Worm (Caenorhabditis elegans) whole organism, L4 larva: ENCODE data around the gene rap-1.

Experiments used
- D1046.2 ChIP-seq: fragments of 200-800 bp; sonication (Bioruptor generic); IDR thresholded peaks from 2 replicates; pipeline ENCODE4 v1.3.6; 2022; ENCODE audit warnings: missing genetic modification characterization, missing compliant biosample characterization
- F49E8.2 ChIP-seq: sonication (generic microtip); optimal IDR thresholded peaks from 2 replicates; lab custom pipeline; 2016; ENCODE audit warnings: missing compliant biosample characterization, mild to moderate bottlenecking, missing genetic modification characterization, borderline replicate concordance
- Y48G9A.11 ChIP-seq: fragments of 200-800 bp; sonication (Bioruptor generic); IDR thresholded peaks from 2 replicates; pipeline ENCODE4 v1.3.6; 2022; ENCODE audit warnings: missing genetic modification reagents, missing genetic modification characterization, missing compliant biosample characterization
- Y75B8A.6 ChIP-seq: fragments of 200-800 bp; sonication (Bioruptor generic); IDR thresholded peaks from 2 replicates; pipeline ENCODE4 v1.3.6; 2022; ENCODE audit warnings: missing genetic modification reagents, missing genetic modification characterization, missing compliant biosample characterization
- ZK546.5 ChIP-seq, 2 experiments: sonication (generic microtip); optimal IDR thresholded peaks; 2 replicates each; lab custom pipeline; 2017; ENCODE audit warnings: missing biosample characterization in 2 of 2, missing genetic modification characterization in 2 of 2
- aha-1 ChIP-seq: fragments of 150-350 bp; peaks from one replicate; lab custom pipeline; 2014; ENCODE audit warnings: missing biosample characterization, missing genetic modification characterization
- arid-1 ChIP-seq: fragments of 200-800 bp; sonication (Bioruptor generic); conservative IDR thresholded peaks from 2 replicates; pipeline ENCODE4 v1.3.6; 2022; ENCODE audit warnings: missing genetic modification reagents, missing genetic modification characterization, missing compliant biosample characterization
- ces-1 ChIP-seq: fragments of 150-350 bp; sonication (generic microtip); optimal IDR thresholded peaks from 4 replicates; lab custom pipeline; 2014; ENCODE audit warnings: missing biosample characterization, missing genetic modification reagents, missing genetic modification characterization
- daf-16 ChIP-seq, 3 experiments: sonication (generic microtip); optimal IDR thresholded peaks; 2 replicates each; lab custom pipeline; 2016 to 2017; ENCODE audit warnings: missing genetic modification characterization in 3 of 3, missing genetic modification reagents in 3 of 3, mild to moderate bottlenecking in 2 of 3, missing compliant biosample characterization in 2 of 3, missing biosample characterization in 1 of 3, moderate library complexity in 1 of 3
- dmd-6 ChIP-seq: fragments of 200-800 bp; sonication (Bioruptor generic); IDR thresholded peaks from 2 replicates; pipeline ENCODE4 v1.3.6; 2022; ENCODE audit warnings: missing genetic modification reagents, missing genetic modification characterization, missing compliant biosample characterization
- dpl-1 ChIP-seq: fragments of 150-350 bp; optimal IDR thresholded peaks from 2 replicates; lab custom pipeline; 2014; ENCODE audit warnings: missing biosample characterization, missing genetic modification reagents, missing genetic modification characterization
- dve-1 ChIP-seq: sonication (generic microtip); optimal IDR thresholded peaks from 2 replicates; lab custom pipeline; 2017; ENCODE audit warnings: antibody characterized with exemption, mild to moderate bottlenecking, missing genetic modification characterization, missing compliant biosample characterization; ENCODE audit not compliant: insufficient read depth
- egl-27 ChIP-seq: sonication (generic microtip); optimal IDR thresholded peaks from 3 replicates; lab custom pipeline; 2017; ENCODE audit warnings: missing biosample characterization, missing genetic modification reagents, missing genetic modification characterization
- fkh-10 ChIP-seq: fragments of 150-350 bp; optimal IDR thresholded peaks from 2 replicates; lab custom pipeline; 2014; ENCODE audit warnings: missing biosample characterization, missing genetic modification reagents, missing genetic modification characterization
- gei-8 ChIP-seq: fragments of 200-800 bp; sonication (Bioruptor generic); optimal IDR thresholded peaks from 2 replicates; lab custom pipeline; 2018; ENCODE audit warnings: mild to moderate bottlenecking, missing genetic modification characterization, missing compliant biosample characterization
- hif-1 ChIP-seq, 2 experiments: sonication (generic microtip); optimal IDR thresholded peaks; 2 replicates each; lab custom pipeline; 2016 to 2017; ENCODE audit warnings: missing compliant biosample characterization in 2 of 2, missing genetic modification characterization in 2 of 2, missing genetic modification reagents in 2 of 2, missing genotype in 2 of 2, mild to moderate bottlenecking in 1 of 2
- hlh-11 ChIP-seq: fragments of 200-800 bp; sonication (Bioruptor generic); optimal IDR thresholded peaks from 2 replicates; lab custom pipeline; 2018; ENCODE audit warnings: mild to moderate bottlenecking, missing genetic modification characterization, missing compliant biosample characterization
- hlh-30 ChIP-seq: sonication (generic microtip); optimal IDR thresholded peaks from 2 replicates; lab custom pipeline; 2017; ENCODE audit warnings: antibody characterized with exemption, mild to moderate bottlenecking, missing genetic modification characterization, missing compliant biosample characterization; ENCODE audit not compliant: insufficient read depth
- jun-1 ChIP-seq: fragments of 150-350 bp; optimal IDR thresholded peaks from 2 replicates; lab custom pipeline; 2014; ENCODE audit warnings: missing biosample characterization, missing genetic modification reagents, missing genetic modification characterization
- lin-1 ChIP-seq: fragments of 200-800 bp; sonication (Bioruptor generic); IDR thresholded peaks from 2 replicates; pipeline ENCODE4 v1.3.6; 2022; ENCODE audit warnings: missing genetic modification reagents, missing genetic modification characterization, missing compliant biosample characterization
- lin-13 ChIP-seq: fragments of 150-350 bp; optimal IDR thresholded peaks from 2 replicates; lab custom pipeline; 2014; ENCODE audit warnings: missing biosample characterization, missing genetic modification reagents, missing genetic modification characterization
- lin-29 ChIP-seq: fragments of 200-800 bp; sonication (Bioruptor generic); IDR thresholded peaks from 2 replicates; pipeline ENCODE4 v1.3.6; 2022; ENCODE audit warnings: missing genetic modification reagents, missing genetic modification characterization, missing compliant biosample characterization
- lin-38 ChIP-seq: fragments of 200-800 bp; sonication (Bioruptor generic); IDR thresholded peaks from 2 replicates; pipeline ENCODE4 v1.3.6; 2022; ENCODE audit warnings: missing genetic modification reagents, missing genetic modification characterization, missing compliant biosample characterization
- lin-39 ChIP-seq: fragments of 150-350 bp; optimal IDR thresholded peaks from 2 replicates; lab custom pipeline; 2014; ENCODE audit warnings: missing biosample characterization, missing genetic modification reagents, missing genetic modification characterization
- lsy-2 ChIP-seq, 2 experiments: fragments of 150-350 bp in 1 of 2; sonication (generic microtip) in 1 of 2; optimal IDR thresholded peaks; 2 replicates each; lab custom pipeline; 2014 to 2017; ENCODE audit warnings: missing biosample characterization in 2 of 2, missing genetic modification characterization in 2 of 2
- mdl-1 ChIP-seq, 2 experiments: fragments of 150-350 bp in 1 of 2; sonication (generic microtip) in 1 of 2; optimal IDR thresholded peaks; 2 replicates each; lab custom pipeline; 2014 to 2017; ENCODE audit warnings: missing biosample characterization in 2 of 2, missing genetic modification characterization in 2 of 2
- mdt-29 ChIP-seq: fragments of 200-800 bp; sonication (Bioruptor generic); IDR thresholded peaks from 2 replicates; pipeline ENCODE4 v1.3.6; 2022; ENCODE audit warnings: missing genetic modification reagents, missing genetic modification characterization, missing compliant biosample characterization
- mxl-2 ChIP-seq: fragments of 200-800 bp; sonication (Bioruptor generic); conservative IDR thresholded peaks from 2 replicates; pipeline ENCODE4 v1.3.6; 2022; ENCODE audit warnings: missing genetic modification reagents, missing genetic modification characterization, missing compliant biosample characterization
- mxl-3 ChIP-seq: fragments of 200-800 bp; sonication (Bioruptor generic); optimal IDR thresholded peaks from 2 replicates; lab custom pipeline; 2018; ENCODE audit warnings: mild to moderate bottlenecking, missing genetic modification characterization, missing compliant biosample characterization
- nhr-237 ChIP-seq: sonication (generic microtip); optimal IDR thresholded peaks from 2 replicates; lab custom pipeline; 2017; ENCODE audit warnings: missing biosample characterization, missing genetic modification characterization
- nhr-28 ChIP-seq: fragments of 150-350 bp; optimal IDR thresholded peaks from 2 replicates; lab custom pipeline; 2014; ENCODE audit warnings: missing biosample characterization, missing genetic modification characterization
- nhr-41 ChIP-seq: fragments of 200-800 bp; sonication (Bioruptor generic); IDR thresholded peaks from 2 replicates; pipeline ENCODE4 v1.3.6; 2022; ENCODE audit warnings: missing genetic modification reagents, missing genetic modification characterization, missing compliant biosample characterization
- nhr-48 ChIP-seq: sonication (generic microtip); optimal IDR thresholded peaks from 2 replicates; lab custom pipeline; 2016; ENCODE audit warnings: mild to moderate bottlenecking, missing genetic modification characterization, missing compliant biosample characterization
- nhr-76 ChIP-seq: fragments of 150-350 bp; optimal IDR thresholded peaks from 2 replicates; lab custom pipeline; 2014; ENCODE audit warnings: missing biosample characterization, missing genetic modification characterization
- nhr-77 ChIP-seq: fragments of 150-350 bp; optimal IDR thresholded peaks from 2 replicates; lab custom pipeline; 2014; ENCODE audit warnings: missing biosample characterization, missing genetic modification characterization
- php-3 ChIP-seq: fragments of 200-800 bp; sonication (Bioruptor generic); IDR thresholded peaks from 2 replicates; pipeline ENCODE4 v1.3.6; 2022; ENCODE audit warnings: missing genetic modification reagents, missing genetic modification characterization, missing compliant biosample characterization
- saeg-2 ChIP-seq: fragments of 200-800 bp; sonication (Bioruptor generic); IDR thresholded peaks from 2 replicates; pipeline ENCODE4 v1.3.6; 2022; ENCODE audit warnings: missing genetic modification reagents, missing genetic modification characterization, missing compliant biosample characterization
- sdz-12 ChIP-seq: fragments of 200-800 bp; sonication (Bioruptor generic); optimal IDR thresholded peaks from 2 replicates; lab custom pipeline; 2018; ENCODE audit warnings: mild to moderate bottlenecking, missing genetic modification characterization, missing compliant biosample characterization
- skn-1 ChIP-seq: fragments of 150-350 bp; optimal IDR thresholded peaks from 2 replicates; lab custom pipeline; 2014; ENCODE audit warnings: missing biosample characterization, missing genetic modification characterization
- snpc-1.2 ChIP-seq: fragments of 200-800 bp; sonication (Bioruptor generic); IDR thresholded peaks from 2 replicates; pipeline ENCODE4 v1.3.6; 2022; ENCODE audit warnings: missing genetic modification reagents, missing genetic modification characterization, missing compliant biosample characterization
- snpc-4 ChIP-seq: fragments of 150-350 bp; optimal IDR thresholded peaks from 2 replicates; lab custom pipeline; 2014; ENCODE audit warnings: missing biosample characterization, missing genetic modification characterization
- unc-130 ChIP-seq: sonication (generic microtip); optimal IDR thresholded peaks from 2 replicates; lab custom pipeline; 2016; ENCODE audit warnings: missing genetic modification reagents, missing genetic modification characterization, missing compliant biosample characterization
- unc-39 ChIP-seq: sonication (generic microtip); optimal IDR thresholded peaks from 2 replicates; lab custom pipeline; 2017; ENCODE audit warnings: missing biosample characterization, missing genetic modification characterization
- zag-1 ChIP-seq: fragments of 150-350 bp; optimal IDR thresholded peaks from 2 replicates; lab custom pipeline; 2014; ENCODE audit warnings: missing biosample characterization, missing genetic modification characterization
- zfp-3 ChIP-seq: fragments of 200-800 bp; sonication (Bioruptor generic); conservative IDR thresholded peaks from 2 replicates; pipeline ENCODE4 v1.3.6; 2022; ENCODE audit warnings: missing genetic modification reagents, missing genetic modification characterization, missing compliant biosample characterization
- zip-11 ChIP-seq: fragments of 200-800 bp; sonication (Bioruptor generic); IDR thresholded peaks from 2 replicates; pipeline ENCODE4 v1.3.6; 2022; ENCODE audit warnings: missing genetic modification characterization, missing compliant biosample characterization
- ztf-11 ChIP-seq: fragments of 150-350 bp; optimal IDR thresholded peaks from 2 replicates; lab custom pipeline; 2014; ENCODE audit warnings: missing biosample characterization, missing genetic modification characterization

Gene rap-1

ce11 chrIV:8921956-8922355, 3.3 kb upstream of the rap-1 start, which contains the start of gene D1046.16 (continued):
- TF ChIP-seq zfp-3 (GFP tag; lab: Robert Waterston, UW): no peak
- TF ChIP-seq lin-38 (GFP tag; lab: Robert Waterston, UW): no peak
- peak; percentile 19 for TF ChIP-seq dve-1
- no peak for TF ChIP-seq ces-1 (GFP tag; lab: Kevin White, UChicago)
- TF ChIP-seq lin-13 (GFP tag; lab: Kevin White, UChicago): no peak
- no peak for TF ChIP-seq F49E8.2 (tag; lab: Kevin White, UChicago)
- no peak for TF ChIP-seq dpl-1 (GFP tag; lab: Kevin White, UChicago)
- TF ChIP-seq mxl-3: peak; percentile 53
- no peak for TF ChIP-seq sdz-12 (GFP tag; lab: Kevin White, UChicago)
- TF ChIP-seq saeg-2: no peak
- peak; percentile 3 for TF ChIP-seq hlh-30
- TF ChIP-seq lin-1 (GFP tag; lab: Robert Waterston, UW): no peak
- TF ChIP-seq mdt-29 (GFP tag; lab: Robert Waterston, UW): peak; percentile 41; the same call in 1 of the 2 replicates
- TF ChIP-seq lin-29 (GFP tag; lab: Robert Waterston, UW): no peak
- TF ChIP-seq arid-1 (GFP tag; lab: Robert Waterston, UW): no peak
- TF ChIP-seq nhr-237: no peak
- peak; percentile 82 for TF ChIP-seq D1046.2 (GFP tag; lab: Robert Waterston, UW)
- no peak for TF ChIP-seq snpc-4 (tag; lab: Kevin White, UChicago)
- TF ChIP-seq nhr-76 (tag; lab: Kevin White, UChicago): no peak
- peak; percentile 39 for TF ChIP-seq hlh-11
- TF ChIP-seq unc-39 (tag; lab: Kevin White, UChicago): no peak
- no peak for TF ChIP-seq mxl-2 (GFP tag; lab: Robert Waterston, UW)
- TF ChIP-seq unc-130 (GFP tag; lab: Kevin White, UChicago): no peak
- no peak for TF ChIP-seq Y48G9A.11 (GFP tag; lab: Robert Waterston, UW)
- no peak for TF ChIP-seq daf-16 (GFP tag; optimal IDR thresholded peaks at IDR 0.05; lab: Kevin White, UChicago)
- TF ChIP-seq daf-16 (tag; optimal IDR thresholded peaks at IDR 0.05; lab: Kevin White, UChicago): peak; percentile 20
- peak; percentile 2 for TF ChIP-seq nhr-77 (tag; lab: Kevin White, UChicago)
- no peak for TF ChIP-seq aha-1 (tag; lab: Kevin White, UChicago)
- no peak for TF ChIP-seq skn-1 (tag; lab: Kevin White, UChicago)
- TF ChIP-seq ZK546.5 (tag; optimal IDR thresholded peaks at IDR 0.05; lab: Kevin White, UChicago): no peak
- TF ChIP-seq nhr-28 (tag; lab: Kevin White, UChicago): peak; percentile 58

- no peak for TF ChIP-seq mxl-2 (GFP tag; lab: Robert Waterston, UW)
- TF ChIP-seq egl-27 (tag; lab: Kevin White, UChicago): no peak
- no peak for TF ChIP-seq gei-8 (GFP tag; lab: Kevin White, UChicago)
- TF ChIP-seq daf-16 (GFP tag; optimal IDR thresholded peaks at IDR 0.05; lab: Kevin White, UChicago): no peak
- no peak for TF ChIP-seq daf-16 (tag; optimal IDR thresholded peaks at IDR 0.05; lab: Kevin White, UChicago)
- TF ChIP-seq php-3 (GFP tag; lab: Robert Waterston, UW): no peak
Observed at ce11 chrIV:8921166-8921565, 2.5 kb upstream of the rap-1 start.

- TF ChIP-seq lin-39: no peak
- TF ChIP-seq nhr-48 (tag; lab: Kevin White, UChicago): no peak
- no peak for TF ChIP-seq zag-1 (tag; lab: Kevin White, UChicago)
- TF ChIP-seq mdl-1 (tag; optimal IDR thresholded peaks at IDR 0.05; lab: Kevin White, UChicago): peak in 1 of 2 experiments; percentile 14
- peak in 1 of 2 experiments; percentile 35 for TF ChIP-seq lsy-2 (tag; optimal IDR thresholded peaks at IDR 0.05; lab: Kevin White, UChicago)
- TF ChIP-seq Y75B8A.6: no peak
- peak; percentile 6 for TF ChIP-seq hlh-30
- no peak for TF ChIP-seq dmd-6
- no peak for TF ChIP-seq egl-27 (tag; lab: Kevin White, UChicago)
- no peak for TF ChIP-seq ztf-11 (tag; lab: Kevin White, UChicago)
- TF ChIP-seq sdz-12 (GFP tag; lab: Kevin White, UChicago): no peak
- TF ChIP-seq jun-1 (tag; lab: Kevin White, UChicago): no peak
- no peak for TF ChIP-seq nhr-76 (tag; lab: Kevin White, UChicago)
- peak; percentile 24 for TF ChIP-seq hlh-11
- TF ChIP-seq fkh-10 (GFP tag; lab: Kevin White, UChicago): no peak
- no peak for TF ChIP-seq snpc-1.2 (GFP tag; lab: Robert Waterston, UW)
- no peak for TF ChIP-seq hif-1 (tag; optimal IDR thresholded peaks at IDR 0.05; lab: Kevin White, UChicago)
- no peak for TF ChIP-seq zip-11 (GFP tag; lab: Robert Waterston, UW)
- no peak for TF ChIP-seq nhr-41 (GFP tag; lab: Robert Waterston, UW)
Observed at ce11 chrIV:8920284-8920806, 1.7 kb upstream of the rap-1 start.
